Worm (Caenorhabditis elegans) whole organism, L1 larva: ENCODE results near the gene Y39H10B.2.
A peak's percentile ranks its signal among the peaks of the same experiment; 100 is the strongest.

Source experiments
- C34B4.2 ChIP-seq: sonication (generic microtip); optimal IDR thresholded peaks from 2 replicates; lab custom pipeline; 2017; ENCODE audit warnings: mild to moderate bottlenecking, missing genetic modification characterization, missing compliant biosample characterization
- F16B12.6 ChIP-seq: fragments of 150-350 bp; optimal IDR thresholded peaks from 2 replicates; lab custom pipeline; 2014; ENCODE audit warnings: missing biosample characterization, missing genetic modification characterization
- aha-1 ChIP-seq: fragments of 150-350 bp; optimal IDR thresholded peaks from 2 replicates; lab custom pipeline; 2014; ENCODE audit warnings: missing biosample characterization, missing genetic modification characterization
- alr-1 ChIP-seq: fragments of 200-800 bp; sonication (Bioruptor generic); optimal IDR thresholded peaks from 2 replicates; lab custom pipeline; 2018; ENCODE audit warnings: borderline replicate concordance, mild to moderate bottlenecking, missing genetic modification characterization, missing compliant biosample characterization
- ceh-63 ChIP-seq: fragments of 200-800 bp; sonication (Bioruptor generic); optimal IDR thresholded peaks from 2 replicates; lab custom pipeline; 2018; ENCODE audit warnings: mild to moderate bottlenecking, missing genetic modification characterization, missing compliant biosample characterization
- ceh-8 ChIP-seq: fragments of 200-800 bp; sonication (Bioruptor generic); optimal IDR thresholded peaks from 2 replicates; lab custom pipeline; 2018; ENCODE audit warnings: mild to moderate bottlenecking, missing genetic modification characterization, moderate library complexity, missing compliant biosample characterization
- ceh-90 ChIP-seq: sonication (generic microtip); optimal IDR thresholded peaks from 2 replicates; lab custom pipeline; 2016; ENCODE audit warnings: missing genetic modification characterization, missing compliant biosample characterization
- ces-1 ChIP-seq: fragments of 150-350 bp; optimal IDR thresholded peaks from 2 replicates; lab custom pipeline; 2014; ENCODE audit warnings: missing biosample characterization, missing genetic modification reagents, missing genetic modification characterization
- dsc-1 ChIP-seq: sonication (generic microtip); optimal IDR thresholded peaks from 2 replicates; lab custom pipeline; 2016; ENCODE audit warnings: mild to moderate bottlenecking, missing genetic modification characterization, missing compliant biosample characterization
- efl-3 ChIP-seq: fragments of 200-800 bp; sonication (Bioruptor generic); optimal IDR thresholded peaks from 2 replicates; lab custom pipeline; 2018; ENCODE audit warnings: mild to moderate bottlenecking, missing genetic modification characterization, missing compliant biosample characterization
- elt-2 ChIP-seq: sonication (generic microtip); optimal IDR thresholded peaks from 2 replicates; lab custom pipeline; 2016; ENCODE audit warnings: missing genetic modification characterization, mild to moderate bottlenecking, inconsistent platforms, missing compliant biosample characterization, missing genetic modification reagents
- elt-3 ChIP-seq, 6 experiments: fragments of 150-350 bp in 1 of 6; sonication (generic microtip); optimal IDR thresholded peaks; 2 replicates each; lab custom pipeline; 2017 to 2018; ENCODE audit warnings: missing biosample characterization in 6 of 6, missing genetic modification characterization in 6 of 6, inconsistent platforms in 1 of 6
- ets-5 ChIP-seq: fragments of 200-800 bp; sonication (Bioruptor generic); IDR thresholded peaks from 2 replicates; pipeline ENCODE4 v1.3.6; 2022; ENCODE audit warnings: missing genetic modification characterization, missing compliant biosample characterization
- fkh-4 ChIP-seq: sonication (generic microtip); optimal IDR thresholded peaks from 2 replicates; lab custom pipeline; 2016; ENCODE audit warnings: missing compliant biosample characterization, missing genetic modification characterization, borderline replicate concordance
- fos-1 ChIP-seq: fragments of 150-350 bp; optimal IDR thresholded peaks from 2 replicates; lab custom pipeline; 2014; ENCODE audit warnings: missing biosample characterization, missing genetic modification characterization
- hpl-2 ChIP-seq: fragments of 150-350 bp; optimal IDR thresholded peaks from 2 replicates; lab custom pipeline; 2014; ENCODE audit warnings: missing biosample characterization, missing genetic modification reagents, missing genetic modification characterization
- jun-1 ChIP-seq: fragments of 150-350 bp; optimal IDR thresholded peaks from 2 replicates; lab custom pipeline; 2014; ENCODE audit warnings: missing biosample characterization, missing genetic modification reagents, missing genetic modification characterization
- lin-13 ChIP-seq: fragments of 150-350 bp; optimal IDR thresholded peaks from 2 replicates; lab custom pipeline; 2014; ENCODE audit warnings: missing biosample characterization, missing genetic modification reagents, missing genetic modification characterization
- lin-14 ChIP-seq: fragments of 200-800 bp; sonication (Bioruptor generic); optimal IDR thresholded peaks from 2 replicates; lab custom pipeline; 2018; ENCODE audit warnings: mild to moderate bottlenecking, missing genetic modification characterization, moderate library complexity, missing compliant biosample characterization
- lin-35 ChIP-seq, 2 experiments: fragments of 150-350 bp; optimal IDR thresholded peaks; 2 replicates each; lab custom pipeline; 2014; ENCODE audit warnings: missing biosample characterization in 2 of 2, missing genetic modification characterization in 2 of 2, missing genetic modification reagents in 2 of 2
- lin-39 ChIP-seq: fragments of 150-350 bp; optimal IDR thresholded peaks from 2 replicates; lab custom pipeline; 2014; ENCODE audit warnings: missing biosample characterization, missing genetic modification reagents, missing genetic modification characterization
- lir-3 ChIP-seq: sonication (generic microtip); optimal IDR thresholded peaks from 2 replicates; lab custom pipeline; 2016; ENCODE audit warnings: mild to moderate bottlenecking, missing genetic modification characterization, moderate library complexity, missing compliant biosample characterization; ENCODE audit not compliant: poor library complexity
- lsy-2 ChIP-seq, 2 experiments: fragments of 150-350 bp; optimal IDR thresholded peaks; 2 replicates each; lab custom pipeline; 2014; ENCODE audit warnings: missing biosample characterization in 2 of 2, missing genetic modification characterization in 2 of 2
- mdl-1 ChIP-seq, 2 experiments: fragments of 150-350 bp; optimal IDR thresholded peaks; 2 replicates each; lab custom pipeline; 2014 to 2017; ENCODE audit warnings: missing biosample characterization in 2 of 2, missing genetic modification characterization in 2 of 2, inconsistent platforms in 1 of 2
- mef-2 ChIP-seq: fragments of 150-350 bp; optimal IDR thresholded peaks from 2 replicates; lab custom pipeline; 2014; ENCODE audit warnings: missing biosample characterization, missing genetic modification characterization
- nhr-11 ChIP-seq: fragments of 150-350 bp; optimal IDR thresholded peaks from 2 replicates; lab custom pipeline; 2014; ENCODE audit warnings: missing biosample characterization, missing genetic modification characterization
- nhr-12 ChIP-seq: sonication (generic microtip); optimal IDR thresholded peaks from 2 replicates; lab custom pipeline; 2017; ENCODE audit warnings: missing biosample characterization, missing genetic modification characterization
- nhr-20 ChIP-seq: sonication (generic microtip); optimal IDR thresholded peaks from 2 replicates; lab custom pipeline; 2016; ENCODE audit warnings: mild to moderate bottlenecking, missing genetic modification characterization, missing compliant biosample characterization
- nhr-76 ChIP-seq: sonication (generic microtip); optimal IDR thresholded peaks from 2 replicates; lab custom pipeline; 2017; ENCODE audit warnings: missing biosample characterization, missing genetic modification characterization
- nhr-77 ChIP-seq: fragments of 150-350 bp; optimal IDR thresholded peaks from 2 replicates; lab custom pipeline; 2014; ENCODE audit warnings: missing biosample characterization, missing genetic modification characterization
- nhr-84 ChIP-seq: sonication (generic microtip); optimal IDR thresholded peaks from 2 replicates; lab custom pipeline; 2017; ENCODE audit warnings: missing biosample characterization, missing genetic modification characterization
- nhr-90 ChIP-seq: sonication (generic microtip); optimal IDR thresholded peaks from 2 replicates; lab custom pipeline; 2016; ENCODE audit warnings: mild to moderate bottlenecking, missing genetic modification characterization, missing compliant biosample characterization; ENCODE audit not compliant: poor library complexity
- pag-3 ChIP-seq: sonication (generic microtip); optimal IDR thresholded peaks from 2 replicates; lab custom pipeline; 2017; ENCODE audit warnings: missing genetic modification characterization, mild to moderate bottlenecking, missing compliant biosample characterization, antibody characterized with exemption, borderline replicate concordance; ENCODE audit not compliant: insufficient read depth
- pqm-1 ChIP-seq: sonication (generic microtip); optimal IDR thresholded peaks from 3 replicates; lab custom pipeline; 2017; ENCODE audit warnings: missing biosample characterization, missing genetic modification characterization
- snu-23 ChIP-seq: sonication (generic microtip); optimal IDR thresholded peaks from 2 replicates; lab custom pipeline; 2016; ENCODE audit warnings: missing genetic modification characterization, missing compliant biosample characterization
- sox-4 ChIP-seq: sonication (generic microtip); optimal IDR thresholded peaks from 2 replicates; lab custom pipeline; 2016; ENCODE audit warnings: missing genetic modification characterization, missing compliant biosample characterization
- sptf-1 ChIP-seq: fragments of 150-350 bp; optimal IDR thresholded peaks from 2 replicates; lab custom pipeline; 2014; ENCODE audit warnings: missing biosample characterization, missing genetic modification characterization
- sup-37 ChIP-seq: fragments of 200-800 bp; sonication (Bioruptor generic); optimal IDR thresholded peaks from 2 replicates; lab custom pipeline; 2018; ENCODE audit warnings: mild to moderate bottlenecking, missing genetic modification characterization, missing compliant biosample characterization
- swsn-7 ChIP-seq: sonication (generic microtip); optimal IDR thresholded peaks from 2 replicates; lab custom pipeline; 2016; ENCODE audit warnings: missing genetic modification characterization, missing compliant biosample characterization
- tlp-1 ChIP-seq: fragments of 150-350 bp; optimal IDR thresholded peaks from 2 replicates; lab custom pipeline; 2014; ENCODE audit warnings: missing biosample characterization, missing genetic modification characterization
- unc-30 ChIP-seq: sonication (generic microtip); optimal IDR thresholded peaks from 2 replicates; lab custom pipeline; 2017; ENCODE audit warnings: missing biosample characterization, missing genetic modification characterization
- unc-62 ChIP-seq: fragments of 150-350 bp; optimal IDR thresholded peaks from 2 replicates; lab custom pipeline; 2014; ENCODE audit warnings: missing biosample characterization, missing genetic modification reagents, missing genetic modification characterization
- unc-86 ChIP-seq: sonication (generic microtip); optimal IDR thresholded peaks from 2 replicates; lab custom pipeline; 2016; ENCODE audit warnings: missing genetic modification characterization, missing compliant biosample characterization
- vab-15 ChIP-seq: sonication (generic microtip); optimal IDR thresholded peaks from 2 replicates; lab custom pipeline; 2017; ENCODE audit warnings: missing genotype, mild to moderate bottlenecking, missing genetic modification characterization, missing compliant biosample characterization
- xbp-1 ChIP-seq: sonication (generic microtip); optimal IDR thresholded peaks from 2 replicates; lab custom pipeline; 2016; ENCODE audit warnings: missing genetic modification characterization, missing compliant biosample characterization
- zip-4 ChIP-seq: fragments of 200-800 bp; sonication (Bioruptor generic); optimal IDR thresholded peaks from 2 replicates; lab custom pipeline; 2018; ENCODE audit warnings: mild to moderate bottlenecking, missing genetic modification characterization, moderate library complexity, missing compliant biosample characterization
- ztf-11 ChIP-seq, 2 experiments: sonication (generic microtip); optimal IDR thresholded peaks; 2 replicates each; lab custom pipeline; 2016 to 2017; ENCODE audit warnings: missing genetic modification characterization in 2 of 2, missing biosample characterization in 1 of 2, missing compliant biosample characterization in 1 of 2

The Y39H10B.2 gene

ce11 chrV:3685790-3686208 lies 17.2 kb downstream of the Y39H10B.2 start, which contains the start of gene W08A12.2 (continued):
- TF ChIP-seq elt-3 (tag; optimal IDR thresholded peaks at IDR 0.05; lab: Kevin White, UChicago) (peak in 1 of 6 experiments; percentile 5), lir-3 (tag; lab: Kevin White, UChicago) (no peak), elt-2 (tag; lab: Kevin White, UChicago) (no peak), snu-23 (peak; percentile 62), fos-1 (tag; lab: Kevin White, UChicago) (peak; percentile 32), pqm-1 (no peak), zip-4 (GFP tag; lab: Kevin White, UChicago) (no peak), jun-1 (tag; lab: Kevin White, UChicago) (no peak), mef-2 (tag; lab: Kevin White, UChicago) (no peak), swsn-7 (tag; lab: Kevin White, UChicago) (peak; percentile 37), lin-35 (GFP tag; optimal IDR thresholded peaks at IDR 0.05; lab: Kevin White, UChicago) (peak in 1 of 2 experiments; percentile 59), C34B4.2 (tag; lab: Kevin White, UChicago) (no peak), ces-1 (no peak), lin-13 (GFP tag; lab: Kevin White, UChicago) (no peak), tlp-1 (tag; lab: Kevin White, UChicago) (no peak), ets-5 (GFP tag; lab: Robert Waterston, UW) (no peak), lin-39 (tag; lab: Kevin White, UChicago) (peak; percentile 42), ceh-8 (GFP tag; lab: Kevin White, UChicago) (no peak), fkh-4 (tag; lab: Kevin White, UChicago) (no peak), lsy-2 (tag; optimal IDR thresholded peaks at IDR 0.05; lab: Kevin White, UChicago) (peak; percentile 45 to 51), vab-15 (tag; lab: Kevin White, UChicago) (no peak), efl-3 (no peak), sptf-1 (tag; lab: Kevin White, UChicago) (no peak), F16B12.6 (no peak), xbp-1 (tag; lab: Kevin White, UChicago) (no peak), alr-1 (tag; lab: Kevin White, UChicago) (no peak), nhr-90 (tag; lab: Kevin White, UChicago) (peak; percentile 39), lin-14 (peak; percentile 87), ceh-90 (no peak), unc-30 (tag; lab: Kevin White, UChicago) (no peak), nhr-84 (no peak), ztf-11 (tag; optimal IDR thresholded peaks at IDR 0.05; lab: Kevin White, UChicago) (no peak), unc-86 (tag; lab: Kevin White, UChicago) (no peak), nhr-77 (tag; lab: Kevin White, UChicago) (no peak), nhr-76 (tag; lab: Kevin White, UChicago) (no peak), hpl-2 (GFP tag; lab: Kevin White, UChicago) (no peak), unc-62 (no peak), dsc-1 (tag; lab: Kevin White, UChicago) (no peak), nhr-12 (tag; lab: Kevin White, UChicago) (no peak), nhr-11 (tag; lab: Kevin White, UChicago) (no peak), nhr-20 (tag; lab: Kevin White, UChicago) (peak; percentile 69), pag-3 (tag; lab: Kevin White, UChicago) (peak; percentile 10), sup-37 (GFP tag; lab: Kevin White, UChicago) (no peak), ceh-63 (no peak), aha-1 (tag; lab: Kevin White, UChicago) (no peak), sox-4 (no peak), mdl-1 (tag; optimal IDR thresholded peaks at IDR 0.05; lab: Kevin White, UChicago) (peak in 1 of 2 experiments; percentile 76)
